Worm (Caenorhabditis elegans): ENCODE results near the gene fkh-2.

fkh-2 gene

DNA sequence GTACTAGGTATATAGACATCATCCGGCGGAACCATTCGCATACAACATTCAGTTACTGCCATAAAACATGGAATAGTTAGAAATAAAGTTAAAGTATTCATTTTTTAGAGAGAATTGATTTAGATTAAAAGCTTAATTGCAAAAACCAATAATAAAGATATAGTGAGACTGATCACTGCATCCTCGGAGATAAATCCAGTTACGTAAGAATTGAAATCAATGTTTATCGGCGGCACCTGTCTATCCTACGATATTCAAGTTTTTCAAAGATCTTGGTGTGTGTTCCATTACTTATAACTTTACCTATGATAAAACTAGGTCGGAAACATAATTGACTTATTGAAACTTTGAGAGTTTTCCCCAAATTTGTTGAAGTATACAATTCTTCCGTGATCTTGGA, 17.2 kb upstream of the fkh-2 start, which contains the start of gene T14G12.6:
Gene T14G12.6 (minus strand): TSS at position 101 of the 400 bp plus-strand sequence.
- TF ChIP-seq lin-1 (GFP tag; IDR thresholded peaks at IDR 0.05) (no peak), php-3 (GFP tag; IDR thresholded peaks at IDR 0.05) (no peak), spr-3 (GFP tag; optimal IDR thresholded peaks at IDR 0.05) (no peak), nhr-10 (tag; optimal IDR thresholded peaks at IDR 0.05) (no peak), nhr-28 (tag; optimal IDR thresholded peaks at IDR 0.05) (no peak), zfp-2 (tag; optimal IDR thresholded peaks at IDR 0.05) (no peak), F26F4.8 (GFP tag; conservative IDR thresholded peaks at IDR 0.05) (no peak)

DNA sequence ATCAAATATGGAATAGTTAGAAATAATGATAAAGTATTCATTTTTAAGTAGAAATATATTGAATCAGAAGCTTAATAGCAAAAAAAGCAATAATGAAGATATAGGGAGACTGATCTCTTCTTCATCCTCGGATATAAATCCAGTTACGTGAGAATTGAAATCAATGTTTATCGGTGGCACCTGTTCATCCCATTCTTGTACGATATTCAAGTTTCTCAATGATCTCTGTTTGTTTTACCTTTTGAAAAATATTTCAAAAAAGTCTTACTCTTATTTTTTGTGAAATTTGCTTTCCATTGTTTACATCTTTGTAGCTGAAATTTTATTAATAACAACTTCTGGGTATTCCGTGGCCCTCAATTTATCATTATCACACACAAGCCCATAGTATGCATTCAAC, 16.3 kb upstream of the fkh-2 start, which contains the start of gene T14G12.12:
Gene T14G12.12 (minus strand): TSS at position 101 of the 400 bp plus-strand sequence.
- TF ChIP-seq snpc-4 (tag; optimal IDR thresholded peaks at IDR 0.05) (no peak), ceh-82 (tag; optimal IDR thresholded peaks at IDR 0.05) (no peak), ama-1 (optimal IDR thresholded peaks at IDR 0.05) (no peak), jun-1 (tag; optimal IDR thresholded peaks at IDR 0.05) (no peak), Y75B8A.6 (GFP tag; IDR thresholded peaks at IDR 0.05) (no peak), F10B5.3 (tag; optimal IDR thresholded peaks at IDR 0.05) (no peak)

DNA sequence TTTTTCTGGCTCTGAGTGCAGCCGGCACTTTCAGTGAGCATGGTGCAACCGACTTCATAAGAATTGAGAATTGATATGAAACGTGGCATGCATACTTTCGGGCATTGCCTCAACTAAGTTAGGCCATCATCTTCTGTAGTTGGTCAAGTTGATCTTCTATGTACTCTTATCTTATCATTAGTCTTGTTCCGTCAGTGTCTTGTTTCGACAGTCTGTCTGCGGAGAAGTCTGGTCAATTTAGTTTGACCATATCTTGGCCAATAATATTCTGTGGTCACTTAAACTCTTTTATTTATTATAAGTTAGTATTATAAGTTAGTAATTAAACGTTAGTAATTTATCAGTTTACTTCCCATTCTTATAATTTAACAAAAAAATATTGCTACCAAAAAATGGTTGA, 14.1 kb upstream of the fkh-2 start:
- TF ChIP-seq nhr-48 (tag; optimal IDR thresholded peaks at IDR 0.05) (no peak), T20F7.1 (GFP tag; optimal IDR thresholded peaks at IDR 0.05) (no peak)

DNA sequence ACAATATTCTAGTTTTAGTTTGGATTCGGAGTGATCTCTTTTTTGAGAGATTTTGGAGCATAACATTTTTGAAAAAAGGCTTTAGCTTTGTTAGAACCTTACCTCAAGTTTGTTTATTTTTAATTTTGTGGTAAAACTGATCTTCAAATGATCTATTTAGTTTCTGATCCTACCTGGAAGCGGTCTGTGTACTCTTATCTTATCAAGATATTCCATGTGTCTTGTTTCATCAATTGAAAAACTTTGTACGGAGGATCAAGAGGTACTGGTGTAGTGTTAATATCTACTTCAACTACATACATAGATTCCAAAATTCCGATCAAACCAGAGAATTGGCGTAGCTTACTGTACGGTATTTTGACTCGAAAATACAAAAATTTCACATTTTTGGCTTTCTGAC, 13.6 kb upstream of the fkh-2 start:
- no peak for TF ChIP-seq spr-1 (tag; optimal IDR thresholded peaks at IDR 0.05)
- no peak for TF ChIP-seq ztf-7 (tag; optimal IDR thresholded peaks at IDR 0.05)
- TF ChIP-seq mes-2 (tag; optimal IDR thresholded peaks at IDR 0.05; ENCODE audit: poor library complexity, severe bottlenecking) = no peak
- TF ChIP-seq lin-13 (GFP tag; optimal IDR thresholded peaks at IDR 0.05) = no peak
- no peak for TF ChIP-seq zip-11 (GFP tag; IDR thresholded peaks at IDR 0.05)
- TF ChIP-seq duxl-1 (tag; optimal IDR thresholded peaks at IDR 0.05; ENCODE audit: poor library complexity) = no peak
- no peak for TF ChIP-seq pha-4 (GFP tag; IDR thresholded peaks at IDR 0.05)
- TF ChIP-seq pha-4 (tag; optimal IDR thresholded peaks at IDR 0.05) = no peak
- TF ChIP-seq mep-1 (tag; optimal IDR thresholded peaks at IDR 0.05) = no peak
- TF ChIP-seq hlh-30 (tag; optimal IDR thresholded peaks at IDR 0.05; ENCODE audit: insufficient read depth) = no peak
- no peak for TF ChIP-seq saeg-2 (GFP tag; IDR thresholded peaks at IDR 0.05)
- TF ChIP-seq ceh-28 (tag; optimal IDR thresholded peaks at IDR 0.05) = no peak
- TF ChIP-seq unc-39 (tag; optimal IDR thresholded peaks at IDR 0.05) = no peak
- no peak for TF ChIP-seq nhr-6 (tag; optimal IDR thresholded peaks at IDR 0.05)
- TF ChIP-seq nhr-42 (GFP tag; IDR thresholded peaks at IDR 0.05) = no peak
- no peak for TF ChIP-seq lim-7 (GFP tag; IDR thresholded peaks at IDR 0.05)
- no peak for TF ChIP-seq Y105C5A.15 (GFP tag; IDR thresholded peaks at IDR 0.05)
- no peak for TF ChIP-seq D1046.2 (GFP tag; IDR thresholded peaks at IDR 0.05)
- TF ChIP-seq sdz-12 (GFP tag; optimal IDR thresholded peaks at IDR 0.05) = no peak
- TF ChIP-seq pqm-1 (tag; optimal IDR thresholded peaks at IDR 0.05) = no peak
- no peak for TF ChIP-seq ceh-82 (tag; optimal IDR thresholded peaks at IDR 0.05)

DNA sequence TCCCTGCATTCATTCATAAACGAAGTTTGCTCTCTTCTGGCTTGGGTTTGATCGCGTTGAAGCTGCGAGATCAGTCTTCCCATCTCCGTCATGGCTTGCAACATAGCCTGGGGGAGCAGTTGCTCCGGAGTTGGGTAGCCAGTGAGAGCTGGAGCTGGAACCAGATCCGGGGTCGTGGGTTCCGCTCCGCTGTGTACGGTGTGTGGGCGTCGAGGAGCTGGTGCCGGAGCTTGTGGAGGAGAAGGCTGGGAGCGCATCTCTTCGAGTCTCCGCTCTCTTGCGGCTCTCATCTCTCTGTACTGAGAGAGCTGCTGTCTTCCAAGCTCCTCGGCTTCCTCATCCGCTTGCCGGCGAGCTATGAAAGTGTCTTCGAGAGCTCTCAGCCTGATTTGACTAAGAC, 10.3 kb upstream of the fkh-2 start:
- TF ChIP-seq rbr-2 (tag; optimal IDR thresholded peaks at IDR 0.05) (no peak), set-16 (GFP tag; IDR thresholded peaks at IDR 0.05) (peak; percentile 94), cey-2 (tag; optimal IDR thresholded peaks at IDR 0.05; ENCODE audit: borderline replicate concordance, insufficient read depth) (no peak), aha-1 (tag) (peak; percentile 40)
